Worm (Caenorhabditis elegans) whole organism, L1 larva: ENCODE data around the gene C33F10.1.

Source experiments
- C34B4.2 ChIP-seq: sonication (generic microtip); optimal IDR thresholded peaks from 2 replicates; lab custom pipeline; 2017; ENCODE audit warnings: mild to moderate bottlenecking, missing genetic modification characterization, missing compliant biosample characterization
- aly-2 ChIP-seq: fragments of 150-350 bp; optimal IDR thresholded peaks from 2 replicates; lab custom pipeline; 2014; ENCODE audit warnings: missing biosample characterization, missing genetic modification characterization
- ceh-63 ChIP-seq: fragments of 200-800 bp; sonication (Bioruptor generic); optimal IDR thresholded peaks from 2 replicates; lab custom pipeline; 2018; ENCODE audit warnings: mild to moderate bottlenecking, missing genetic modification characterization, missing compliant biosample characterization
- ceh-88 ChIP-seq: fragments of 200-800 bp; sonication (Bioruptor generic); IDR thresholded peaks from 2 replicates; pipeline ENCODE4 v1.3.6; 2022; ENCODE audit warnings: missing genetic modification characterization, missing compliant biosample characterization
- dpl-1 ChIP-seq, 3 experiments: fragments of 150-350 bp in 2 of 3; sonication (generic microtip) in 1 of 3; optimal IDR thresholded peaks; 2 replicates each; lab custom pipeline; 2014 to 2017; ENCODE audit warnings: missing biosample characterization in 3 of 3, missing genetic modification characterization in 3 of 3, missing genetic modification reagents in 3 of 3
- efl-1 ChIP-seq, 4 experiments: fragments of 150-350 bp; optimal IDR thresholded peaks in 3 of 4; peaks in 1 of 4; 1 replicate in 1 of 4; 2 replicates in 3 of 4; lab custom pipeline; 2014; ENCODE audit warnings: missing biosample characterization in 2 of 4, missing genetic modification characterization in 2 of 4, missing genetic modification reagents in 2 of 4
- egl-27 ChIP-seq, 2 experiments: fragments of 150-350 bp in 1 of 2; sonication (generic microtip); optimal IDR thresholded peaks; 3 replicates each; lab custom pipeline; 2017 to 2018; ENCODE audit warnings: missing biosample characterization in 2 of 2, missing genetic modification characterization in 2 of 2, missing genetic modification reagents in 2 of 2
- elt-2 ChIP-seq: sonication (generic microtip); optimal IDR thresholded peaks from 2 replicates; lab custom pipeline; 2016; ENCODE audit warnings: missing genetic modification characterization, mild to moderate bottlenecking, inconsistent platforms, missing compliant biosample characterization, missing genetic modification reagents
- elt-3 ChIP-seq, 6 experiments: fragments of 150-350 bp in 1 of 6; sonication (generic microtip); optimal IDR thresholded peaks; 2 replicates each; lab custom pipeline; 2017 to 2018; ENCODE audit warnings: missing biosample characterization in 6 of 6, missing genetic modification characterization in 6 of 6, inconsistent platforms in 1 of 6
- fkh-8 ChIP-seq: sonication (generic microtip); optimal IDR thresholded peaks from 2 replicates; lab custom pipeline; 2016; ENCODE audit warnings: mild to moderate bottlenecking, missing genetic modification characterization, missing compliant biosample characterization
- jun-1 ChIP-seq: fragments of 150-350 bp; optimal IDR thresholded peaks from 2 replicates; lab custom pipeline; 2014; ENCODE audit warnings: missing biosample characterization, missing genetic modification reagents, missing genetic modification characterization
- lin-14 ChIP-seq: fragments of 200-800 bp; sonication (Bioruptor generic); optimal IDR thresholded peaks from 2 replicates; lab custom pipeline; 2018; ENCODE audit warnings: mild to moderate bottlenecking, missing genetic modification characterization, moderate library complexity, missing compliant biosample characterization
- lin-35 ChIP-seq, 2 experiments: fragments of 150-350 bp; optimal IDR thresholded peaks; 2 replicates each; lab custom pipeline; 2014; ENCODE audit warnings: missing biosample characterization in 2 of 2, missing genetic modification characterization in 2 of 2, missing genetic modification reagents in 2 of 2
- lsy-2 ChIP-seq, 2 experiments: fragments of 150-350 bp; optimal IDR thresholded peaks; 2 replicates each; lab custom pipeline; 2014; ENCODE audit warnings: missing biosample characterization in 2 of 2, missing genetic modification characterization in 2 of 2
- mdl-1 ChIP-seq, 2 experiments: fragments of 150-350 bp; optimal IDR thresholded peaks; 2 replicates each; lab custom pipeline; 2014 to 2017; ENCODE audit warnings: missing biosample characterization in 2 of 2, missing genetic modification characterization in 2 of 2, inconsistent platforms in 1 of 2
- nhr-11 ChIP-seq: fragments of 150-350 bp; optimal IDR thresholded peaks from 2 replicates; lab custom pipeline; 2014; ENCODE audit warnings: missing biosample characterization, missing genetic modification characterization
- nhr-19 ChIP-seq: fragments of 200-800 bp; sonication (Bioruptor generic); conservative IDR thresholded peaks from 2 replicates; pipeline ENCODE4 v1.3.6; 2022; ENCODE audit warnings: missing genetic modification characterization, missing compliant biosample characterization
- nhr-20 ChIP-seq: sonication (generic microtip); optimal IDR thresholded peaks from 2 replicates; lab custom pipeline; 2016; ENCODE audit warnings: mild to moderate bottlenecking, missing genetic modification characterization, missing compliant biosample characterization
- nhr-28 ChIP-seq: fragments of 150-350 bp; optimal IDR thresholded peaks from 2 replicates; lab custom pipeline; 2014; ENCODE audit warnings: missing biosample characterization, missing genetic modification characterization
- nhr-71 ChIP-seq: sonication (generic microtip); optimal IDR thresholded peaks from 2 replicates; lab custom pipeline; 2016; ENCODE audit warnings: mild to moderate bottlenecking, missing genetic modification characterization, moderate library complexity, missing compliant biosample characterization
- nhr-77 ChIP-seq: fragments of 150-350 bp; optimal IDR thresholded peaks from 2 replicates; lab custom pipeline; 2014; ENCODE audit warnings: missing biosample characterization, missing genetic modification characterization
- nhr-85 ChIP-seq: sonication (generic microtip); peaks from one replicate; lab custom pipeline; 2016; ENCODE audit warnings: missing genetic modification characterization, inconsistent platforms, missing compliant biosample characterization
- nhr-90 ChIP-seq: sonication (generic microtip); optimal IDR thresholded peaks from 2 replicates; lab custom pipeline; 2016; ENCODE audit warnings: mild to moderate bottlenecking, missing genetic modification characterization, missing compliant biosample characterization; ENCODE audit not compliant: poor library complexity
- skn-1 ChIP-seq: fragments of 150-350 bp; optimal IDR thresholded peaks from 2 replicates; lab custom pipeline; 2014; ENCODE audit warnings: missing biosample characterization, missing genetic modification characterization
- snu-23 ChIP-seq: sonication (generic microtip); optimal IDR thresholded peaks from 2 replicates; lab custom pipeline; 2016; ENCODE audit warnings: missing genetic modification characterization, missing compliant biosample characterization
- sup-37 ChIP-seq: fragments of 200-800 bp; sonication (Bioruptor generic); optimal IDR thresholded peaks from 2 replicates; lab custom pipeline; 2018; ENCODE audit warnings: mild to moderate bottlenecking, missing genetic modification characterization, missing compliant biosample characterization
- tbx-2 ChIP-seq: sonication (generic microtip); optimal IDR thresholded peaks from 2 replicates; lab custom pipeline; 2016; ENCODE audit warnings: missing genetic modification characterization, missing compliant biosample characterization
- unc-130 ChIP-seq: fragments of 150-350 bp; optimal IDR thresholded peaks from 2 replicates; lab custom pipeline; 2017; ENCODE audit warnings: missing biosample characterization, missing genetic modification characterization, inconsistent platforms
- unc-30 ChIP-seq: sonication (generic microtip); optimal IDR thresholded peaks from 2 replicates; lab custom pipeline; 2017; ENCODE audit warnings: missing biosample characterization, missing genetic modification characterization
- unc-86 ChIP-seq: sonication (generic microtip); optimal IDR thresholded peaks from 2 replicates; lab custom pipeline; 2016; ENCODE audit warnings: missing genetic modification characterization, missing compliant biosample characterization
- xbp-1 ChIP-seq: sonication (generic microtip); optimal IDR thresholded peaks from 2 replicates; lab custom pipeline; 2016; ENCODE audit warnings: missing genetic modification characterization, missing compliant biosample characterization
- zag-1 ChIP-seq: fragments of 150-350 bp; optimal IDR thresholded peaks from 2 replicates; lab custom pipeline; 2014; ENCODE audit warnings: missing biosample characterization, missing genetic modification characterization
- ztf-11 ChIP-seq, 2 experiments: sonication (generic microtip); optimal IDR thresholded peaks; 2 replicates each; lab custom pipeline; 2016 to 2017; ENCODE audit warnings: missing genetic modification characterization in 2 of 2, missing biosample characterization in 1 of 2, missing compliant biosample characterization in 1 of 2

C33F10.1 gene

ce11 chrII:4881727-4882126 lies 46.9 kb downstream of the C33F10.1 start, which contains the start of gene gst-7:
TSS of gene gst-7 (plus strand) at chrII:4882062.
- no peak for TF ChIP-seq ceh-63 (GFP tag; lab: Kevin White, UChicago)
- TF ChIP-seq efl-1 (optimal IDR thresholded peaks at IDR 0.05; lab: Kevin White, UChicago) = peak; percentile 3
- TF ChIP-seq efl-1 (GFP tag; optimal IDR thresholded peaks at IDR 0.05 in 1 of 2; lab: Kevin White, UChicago) = peak in 1 of 2 experiments; percentile 77
- TF ChIP-seq nhr-85 (tag; lab: Kevin White, UChicago) = peak; percentile 69
- TF ChIP-seq tbx-2 = peak; percentile 40
- TF ChIP-seq unc-30 = no peak
- peak; percentile 98 for TF ChIP-seq skn-1 (tag; lab: Kevin White, UChicago)
- TF ChIP-seq xbp-1 (tag; lab: Kevin White, UChicago) = no peak
- TF ChIP-seq C34B4.2 (tag; lab: Kevin White, UChicago) = no peak
- TF ChIP-seq zag-1 (tag; lab: Kevin White, UChicago) = no peak
- TF ChIP-seq sup-37 = no peak
- TF ChIP-seq nhr-19 (GFP tag; lab: Robert Waterston, UW) = 0 out of 2 replicates have a peak, but pooled peaks have one; percentile 8
- peak in 1 of 2 experiments; percentile 29 for TF ChIP-seq mdl-1 (tag; optimal IDR thresholded peaks at IDR 0.05; lab: Kevin White, UChicago)
- no peak for TF ChIP-seq nhr-11 (tag; lab: Kevin White, UChicago)
- peak in 1 of 2 experiments; percentile 68 for TF ChIP-seq lin-35 (GFP tag; optimal IDR thresholded peaks at IDR 0.05; lab: Kevin White, UChicago)
- TF ChIP-seq egl-27 (tag; optimal IDR thresholded peaks at IDR 0.05; lab: Kevin White, UChicago) = no peak
- TF ChIP-seq lin-14 (GFP tag; lab: Kevin White, UChicago) = peak; percentile 65
- TF ChIP-seq jun-1 (tag; lab: Kevin White, UChicago) = no peak
- peak; percentile 44 for TF ChIP-seq snu-23 (GFP tag; lab: Kevin White, UChicago)
- peak; percentile 90 for TF ChIP-seq nhr-20 (tag; lab: Kevin White, UChicago)
- peak in 1 of 3 experiments; percentile 15 for TF ChIP-seq dpl-1 (GFP tag; optimal IDR thresholded peaks at IDR 0.05; lab: Kevin White, UChicago)
- TF ChIP-seq elt-2 (tag; lab: Kevin White, UChicago) = peak; percentile 87
- no peak for TF ChIP-seq ztf-11 (tag; optimal IDR thresholded peaks at IDR 0.05; lab: Kevin White, UChicago)
- TF ChIP-seq aly-2 (tag; lab: Kevin White, UChicago) = no peak
- peak; percentile 48 for TF ChIP-seq nhr-71 (tag; lab: Kevin White, UChicago)
- no peak for TF ChIP-seq nhr-28
- TF ChIP-seq nhr-90 (tag; lab: Kevin White, UChicago) = peak; percentile 19
- no peak for TF ChIP-seq ceh-88 (GFP tag; lab: Robert Waterston, UW)
- peak in 2 of 6 experiments; percentile 9 to 17 for TF ChIP-seq elt-3 (tag; optimal IDR thresholded peaks at IDR 0.05; lab: Kevin White, UChicago)

- no peak for TF ChIP-seq lsy-2 (tag; optimal IDR thresholded peaks at IDR 0.05; lab: Kevin White, UChicago)
- TF ChIP-seq nhr-77 (tag; lab: Kevin White, UChicago) = no peak
- no peak for TF ChIP-seq nhr-11 (tag; lab: Kevin White, UChicago)
- peak; percentile 39 for TF ChIP-seq nhr-20 (tag; lab: Kevin White, UChicago)
- no peak for TF ChIP-seq unc-86 (tag; lab: Kevin White, UChicago)
- TF ChIP-seq lin-35 (GFP tag; optimal IDR thresholded peaks at IDR 0.05; lab: Kevin White, UChicago) = no peak
Observed at ce11 chrII:4882498-4882897, 47.7 kb downstream of the C33F10.1 start.

ce11 chrII:4883412-4883811 lies 48.6 kb downstream of the C33F10.1 start, which contains the start of gene gst-8:
TSS of gene gst-8 (plus strand) at chrII:4883712.
- peak; percentile 10 for TF ChIP-seq elt-2 (tag; lab: Kevin White, UChicago)
- no peak for TF ChIP-seq fkh-8
- TF ChIP-seq ceh-63 (GFP tag; lab: Kevin White, UChicago) = no peak
- TF ChIP-seq zag-1 (tag; lab: Kevin White, UChicago) = no peak

- TF ChIP-seq unc-130 = no peak
- no peak for TF ChIP-seq efl-1 (optimal IDR thresholded peaks at IDR 0.05; lab: Kevin White, UChicago)
- peak in 1 of 2 experiments; percentile 52 for TF ChIP-seq efl-1 (GFP tag; optimal IDR thresholded peaks at IDR 0.05 in 1 of 2; lab: Kevin White, UChicago)
Observed at ce11 chrII:4884403-4884802, 49.6 kb downstream of the C33F10.1 start.
